Worm (Caenorhabditis elegans): ENCODE measurements around the gene T02G5.14.

T02G5.14 gene

ce11 chrII:7072590-7073536 is 11.3 kb upstream of the T02G5.14 start:
- TF ChIP-seq unc-42 (tag; optimal IDR thresholded peaks at IDR 0.05) (peak; percentile 93), syd-9 (tag; optimal IDR thresholded peaks at IDR 0.05) (peak; percentile 51), ceh-19 (GFP tag; optimal IDR thresholded peaks at IDR 0.05) (no peak), ceh-22 (tag; optimal IDR thresholded peaks at IDR 0.05) (no peak), gmeb-2 (tag; optimal IDR thresholded peaks at IDR 0.05) (no peak), sox-2 (GFP tag; IDR thresholded peaks at IDR 0.05) (no peak), K02D7.2 (tag; optimal IDR thresholded peaks at IDR 0.05) (no peak), K09A11.1 (tag; optimal IDR thresholded peaks at IDR 0.05; ENCODE audit: insufficient read depth) (no peak), pax-1 (tag; optimal IDR thresholded peaks at IDR 0.05) (no peak), fkh-10 (GFP tag; optimal IDR thresholded peaks at IDR 0.05) (no peak), sdc-2 (tag; optimal IDR thresholded peaks at IDR 0.05) (no peak), elt-4 (tag; optimal IDR thresholded peaks at IDR 0.05) (no peak), che-1 (tag; optimal IDR thresholded peaks at IDR 0.05) (no peak), unc-86 (tag; optimal IDR thresholded peaks at IDR 0.05) (peak; percentile 5), T23F11.4 (GFP tag; optimal IDR thresholded peaks at IDR 0.05) (no peak), pag-3 (tag; optimal IDR thresholded peaks at IDR 0.05; ENCODE audit: borderline replicate concordance) (no peak), odd-2 (tag; optimal IDR thresholded peaks at IDR 0.05) (no peak), mec-3 (tag; optimal IDR thresholded peaks at IDR 0.05; ENCODE audit: borderline replicate concordance) (no peak), ceh-30 (tag; optimal IDR thresholded peaks at IDR 0.05) (no peak), pha-2 (tag; optimal IDR thresholded peaks at IDR 0.05) (no peak), lin-11 (tag; optimal IDR thresholded peaks at IDR 0.05) (no peak), nfya-1 (tag; optimal IDR thresholded peaks at IDR 0.05) (peak; percentile 39), dve-1 (tag; optimal IDR thresholded peaks at IDR 0.05) (no peak), fkh-6 (tag; optimal IDR thresholded peaks at IDR 0.05) (peak; percentile 7), dmd-4 (tag; optimal IDR thresholded peaks at IDR 0.05; ENCODE audit: borderline replicate concordance) (no peak), ceh-6 (GFP tag; optimal IDR thresholded peaks at IDR 0.05) (no peak), ceh-48 (tag; optimal IDR thresholded peaks at IDR 0.05) (no peak), ceh-9 (tag; optimal IDR thresholded peaks at IDR 0.05) (no peak), F13H6.1 (tag; optimal IDR thresholded peaks at IDR 0.05) (peak; percentile 61), ceh-24 (tag; optimal IDR thresholded peaks at IDR 0.05) (no peak), ama-1 (optimal IDR thresholded peaks at IDR 0.05) (no peak), ceh-34 (tag; optimal IDR thresholded peaks at IDR 0.05) (no peak), tbx-7 (tag; optimal IDR thresholded peaks at IDR 0.05) (peak; percentile 81), pat-9 (tag; optimal IDR thresholded peaks at IDR 0.05) (no peak), C08G9.2 (tag; optimal IDR thresholded peaks at IDR 0.05) (peak; percentile 87), nhr-232 (tag; optimal IDR thresholded peaks at IDR 0.05) (no peak), hlh-13 (GFP tag; optimal IDR thresholded peaks at IDR 0.05) (no peak), tbx-2 (tag; optimal IDR thresholded peaks at IDR 0.05) (peak; percentile 76), lim-6 (tag; optimal IDR thresholded peaks at IDR 0.05) (no peak), hlh-15 (tag; optimal IDR thresholded peaks at IDR 0.05) (peak; percentile 17), ceh-18 (tag; optimal IDR thresholded peaks at IDR 0.05) (peak; percentile 51), C38D4.7 (GFP tag; optimal IDR thresholded peaks at IDR 0.05) (no peak), zip-5 (tag; optimal IDR thresholded peaks at IDR 0.05) (peak; percentile 89), hlh-6 (tag; optimal IDR thresholded peaks at IDR 0.05) (no peak), pha-4 (tag; optimal IDR thresholded peaks at IDR 0.05) (no peak), ztf-16 (tag; optimal IDR thresholded peaks at IDR 0.05) (peak; percentile 59), rnt-1 (tag; optimal IDR thresholded peaks at IDR 0.05) (peak; percentile 82), ceh-2 (tag; optimal IDR thresholded peaks at IDR 0.05) (peak; percentile 84), pqm-1 (tag; optimal IDR thresholded peaks at IDR 0.05) (no peak), ttx-3 (tag; optimal IDR thresholded peaks at IDR 0.05) (no peak), ets-4 (tag; optimal IDR thresholded peaks at IDR 0.05) (peak; percentile 84)

Measured in whole organism, late embryonic.